Fruit fly (Drosophila melanogaster): ENCODE results near the gene CG2983.
A peak's percentile ranks its signal among the peaks of the same experiment; 100 is the strongest.

Gene CG2983

DNA sequence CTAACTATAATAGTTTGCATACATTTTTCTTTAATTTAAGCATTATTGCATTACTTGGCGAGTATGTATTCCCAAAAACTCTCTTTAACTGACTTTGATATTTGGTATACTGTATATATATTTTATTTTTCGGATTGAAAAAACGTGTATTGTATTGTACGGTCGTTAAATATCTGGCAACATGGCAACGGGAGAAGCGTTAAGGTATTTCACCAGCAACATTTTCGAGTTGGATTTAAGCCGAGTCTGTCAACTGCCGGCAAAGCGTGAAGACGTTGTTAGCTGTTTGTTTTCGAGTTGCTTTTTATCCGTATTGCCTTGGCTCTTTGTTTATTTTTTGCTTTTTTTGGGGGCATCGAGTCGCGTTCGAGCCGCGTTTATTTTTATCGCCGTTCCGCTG is 7.6 kb upstream of the CG2983 start, which contains the start of gene CG2975:
Gene CG2975 (plus strand): TSS at position 275 of the 400 bp plus-strand sequence.
- peak; percentile 17 for TF ChIP-seq sqz (GFP tag; optimal IDR thresholded peaks at IDR 0.05)
- peak; percentile 94 for TF ChIP-seq CG11504 (tag; optimal IDR thresholded peaks at IDR 0.05)
- TF ChIP-seq gsb (GFP tag; IDR thresholded peaks at IDR 0.05): no peak
- TF ChIP-seq ranshi (GFP tag; IDR thresholded peaks at IDR 0.05): 0 out of 2 replicates have a peak, but pooled peaks have one; percentile 21
- TF ChIP-seq CG10543 (GFP tag; optimal IDR thresholded peaks at IDR 0.05): peak; percentile 56
- TF ChIP-seq zen2 (GFP tag; IDR thresholded peaks at IDR 0.05; ENCODE audit: partially characterized antibody): no peak
- TF ChIP-seq kni (GFP tag; optimal IDR thresholded peaks at IDR 0.05): peak; percentile 33
- no peak for TF ChIP-seq CG32767 (GFP tag; IDR thresholded peaks at IDR 0.05)
- 0 out of 3 replicates have a peak, but pooled peaks have one; percentile 24 for TF ChIP-seq row (GFP tag; IDR thresholded peaks at IDR 0.05)
- TF ChIP-seq gfzf (GFP tag; optimal IDR thresholded peaks at IDR 0.05): peak; percentile 31
- TF ChIP-seq hth (optimal IDR thresholded peaks at IDR 0.05): no peak

DNA sequence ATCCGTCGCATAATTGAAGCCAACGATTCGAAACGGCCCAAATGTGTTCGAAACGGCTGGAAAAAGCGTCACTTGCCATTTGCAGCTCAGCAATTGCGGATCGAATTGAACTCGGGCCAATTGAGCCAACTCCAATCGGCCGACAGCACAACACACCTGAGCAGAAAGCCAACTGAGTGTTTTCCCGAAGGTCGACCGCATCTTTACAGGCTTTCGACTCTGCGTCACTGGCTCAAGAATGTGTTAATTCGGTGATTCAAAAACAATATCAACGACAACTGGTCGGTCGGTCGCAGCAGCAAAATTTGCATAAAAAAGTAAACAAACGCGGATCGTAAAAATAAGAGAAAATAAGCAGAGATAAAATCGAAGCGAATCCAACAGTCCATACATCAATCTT is 7.1 kb upstream of the CG2983 start:
- TF ChIP-seq h (optimal IDR thresholded peaks at IDR 0.05): no peak
- TF ChIP-seq Lpt (GFP tag; optimal IDR thresholded peaks at IDR 0.05): no peak
- no peak for TF ChIP-seq scrt (GFP tag; optimal IDR thresholded peaks at IDR 0.05)
- TF ChIP-seq peb (GFP tag; IDR thresholded peaks at IDR 0.05): no peak
- TF ChIP-seq knrl (GFP tag; IDR thresholded peaks at IDR 0.05; ENCODE audit: partially characterized antibody): no peak
- TF ChIP-seq sd (tag; optimal IDR thresholded peaks at IDR 0.05): peak; percentile 93
- TF ChIP-seq CG9437 (GFP tag; optimal IDR thresholded peaks at IDR 0.05): no peak
- no peak for TF ChIP-seq Nf-YC (tag; optimal IDR thresholded peaks at IDR 0.05)
- no peak for TF ChIP-seq gce (GFP tag; IDR thresholded peaks at IDR 0.05)
- TF ChIP-seq ftz-f1 (GFP tag; optimal IDR thresholded peaks at IDR 0.05): no peak
- TF ChIP-seq Med (GFP tag): peak; percentile 28
- peak; percentile 60 for TF ChIP-seq vvl (GFP tag; IDR thresholded peaks at IDR 0.05)
- TF ChIP-seq YL-1 (GFP tag; optimal IDR thresholded peaks at IDR 0.05): no peak
- no peak for TF ChIP-seq CG13624 (GFP tag; optimal IDR thresholded peaks at IDR 0.05)
- peak; percentile 87 for TF ChIP-seq z (GFP tag; IDR thresholded peaks at IDR 0.05)
- TF ChIP-seq chinmo (GFP tag; IDR thresholded peaks at IDR 0.05; ENCODE audit: partially characterized antibody): peak; percentile 81; the same call in 1 of the 4 replicates
- TF ChIP-seq esg (GFP tag; conservative IDR thresholded peaks at IDR 0.05): no peak

- TF ChIP-seq disco-r (GFP tag; optimal IDR thresholded peaks at IDR 0.05) (no peak), CG10431 (GFP tag; optimal IDR thresholded peaks at IDR 0.05) (no peak), CG13424 (tag; optimal IDR thresholded peaks at IDR 0.05) (no peak), kah (GFP tag; optimal IDR thresholded peaks at IDR 0.05) (no peak), esg (GFP tag; conservative IDR thresholded peaks at IDR 0.05) (no peak), CG2199 (GFP tag; IDR thresholded peaks at IDR 0.05) (no peak), chn (GFP tag; optimal IDR thresholded peaks at IDR 0.05) (no peak), CG5180 (GFP tag; optimal IDR thresholded peaks at IDR 0.05) (no peak), CG7556 (GFP tag; optimal IDR thresholded peaks at IDR 0.05) (no peak), CG16779 (GFP tag; IDR thresholded peaks at IDR 0.05) (no peak), ttk (GFP tag; IDR thresholded peaks at IDR 0.05) (no peak), bigmax (GFP tag; optimal IDR thresholded peaks at IDR 0.05) (no peak), HmgZ (tag; optimal IDR thresholded peaks at IDR 0.05) (no peak), ap (GFP tag; IDR thresholded peaks at IDR 0.05) (no peak), CG11456 (GFP tag; IDR thresholded peaks at IDR 0.05) (no peak), CG4404 (GFP tag; IDR thresholded peaks at IDR 0.05) (no peak), Sin3A (optimal IDR thresholded peaks at IDR 0.05) (no peak)
These were observed 3.0 kb upstream of the CG2983 start, which contains the start of gene CG18558 for dm6 chr2L:2844413-2844812. TSS of gene CG18558 (minus strand) at chr2L:2844513.

Data from whole organism, embryonic.